Worm (Caenorhabditis elegans) whole organism, early embryonic: ENCODE data around the gene K07F5.17.

Experiments used
- B0310.2 ChIP-seq: sonication (generic microtip); optimal IDR thresholded peaks from 2 replicates; lab custom pipeline; 2016; ENCODE audit warnings: mild to moderate bottlenecking, missing genetic modification characterization, missing compliant biosample characterization
- F13C5.2 ChIP-seq: sonication (generic microtip); optimal IDR thresholded peaks from 2 replicates; lab custom pipeline; 2017; ENCODE audit warnings: mild to moderate bottlenecking, missing genetic modification characterization, inconsistent platforms, missing compliant biosample characterization
- aly-1 ChIP-seq: sonication (generic microtip); optimal IDR thresholded peaks from 2 replicates; lab custom pipeline; 2016; ENCODE audit warnings: missing genetic modification characterization, missing compliant biosample characterization
- ama-1 ChIP-seq: fragments of 150-350 bp; optimal IDR thresholded peaks from 2 replicates; lab custom pipeline; 2014
- ceh-13 ChIP-seq: fragments of 200-800 bp; sonication (Bioruptor generic); optimal IDR thresholded peaks from 2 replicates; lab custom pipeline; 2018; ENCODE audit warnings: mild to moderate bottlenecking, missing genetic modification characterization, missing compliant biosample characterization
- ceh-36 ChIP-seq: sonication (generic microtip); optimal IDR thresholded peaks from 2 replicates; lab custom pipeline; 2016; ENCODE audit warnings: missing genetic modification characterization, inconsistent platforms, missing compliant biosample characterization
- ets-7 ChIP-seq: sonication (generic microtip); optimal IDR thresholded peaks from 2 replicates; lab custom pipeline; 2016; ENCODE audit warnings: missing genotype, missing genetic modification characterization, missing compliant biosample characterization
- flt-1 ChIP-seq: fragments of 200-800 bp; sonication (Bioruptor generic); IDR thresholded peaks from 2 replicates; pipeline ENCODE4 v1.3.6; 2022; ENCODE audit warnings: missing genetic modification characterization, missing compliant biosample characterization
- hmbx-1 ChIP-seq: sonication (generic microtip); optimal IDR thresholded peaks from 2 replicates; lab custom pipeline; 2016; ENCODE audit warnings: mild to moderate bottlenecking, missing genetic modification characterization, missing compliant biosample characterization
- hmg-4 ChIP-seq: fragments of 200-800 bp; sonication (Bioruptor generic); optimal IDR thresholded peaks from 2 replicates; lab custom pipeline; 2018; ENCODE audit warnings: mild to moderate bottlenecking, missing genetic modification characterization, missing compliant biosample characterization
- hnd-1 ChIP-seq: sonication (generic microtip); optimal IDR thresholded peaks from 2 replicates; lab custom pipeline; 2016; ENCODE audit warnings: missing genetic modification characterization, missing compliant biosample characterization
- pes-1 ChIP-seq: fragments of 200-800 bp; sonication (Bioruptor generic); IDR thresholded peaks from 2 replicates; pipeline ENCODE4 v1.3.6; 2022; ENCODE audit warnings: missing genetic modification reagents, missing genetic modification characterization, missing compliant biosample characterization
- scrt-1 ChIP-seq: fragments of 200-800 bp; sonication (Bioruptor generic); IDR thresholded peaks from 2 replicates; pipeline ENCODE4 v1.3.6; 2022; ENCODE audit warnings: missing genetic modification characterization, missing compliant biosample characterization
- sea-1 ChIP-seq: fragments of 200-800 bp; sonication (Bioruptor generic); conservative IDR thresholded peaks from 2 replicates; pipeline ENCODE4 v1.3.6; 2022; ENCODE audit warnings: missing genetic modification characterization, missing compliant biosample characterization
- tbx-11 ChIP-seq: fragments of 200-800 bp; sonication (Bioruptor generic); IDR thresholded peaks from 2 replicates; pipeline ENCODE4 v1.3.6; 2022; ENCODE audit warnings: missing genetic modification characterization, missing compliant biosample characterization
- tbx-37 ChIP-seq: fragments of 200-800 bp; sonication (Bioruptor generic); conservative IDR thresholded peaks from 2 replicates; pipeline ENCODE4 v1.3.6; 2022; ENCODE audit warnings: missing genetic modification reagents, missing genetic modification characterization, missing compliant biosample characterization
- tra-4 ChIP-seq: sonication (generic microtip); optimal IDR thresholded peaks from 2 replicates; lab custom pipeline; 2017; ENCODE audit warnings: missing genetic modification characterization, missing compliant biosample characterization

K07F5.17 gene

ce11 chrIV:9842071-9842470 is at the start of gene K07F5.17:
TSS of gene K07F5.17 (plus strand) at chrIV:9842371.
- TF ChIP-seq ets-7 (tag; lab: Kevin White, UChicago) (no peak), B0310.2 (tag; lab: Kevin White, UChicago) (no peak), tbx-11 (GFP tag; lab: Robert Waterston, UW) (no peak), flt-1 (GFP tag; lab: Robert Waterston, UW) (no peak), hnd-1 (tag; lab: Kevin White, UChicago) (no peak), sea-1 (GFP tag; lab: Robert Waterston, UW) (no peak), hmg-4 (GFP tag; lab: Kevin White, UChicago) (no peak), tra-4 (no peak), aly-1 (tag; lab: Kevin White, UChicago) (no peak), pes-1 (no peak), F13C5.2 (no peak), tbx-37 (no peak), ceh-13 (GFP tag; lab: Kevin White, UChicago) (no peak), scrt-1 (GFP tag; lab: Robert Waterston, UW) (no peak), ama-1 (lab: Kevin White, UChicago) (no peak)

ce11 chrIV:9795250-9795649 is 46.9 kb upstream of the K07F5.17 start:
- TF ChIP-seq ceh-13 (GFP tag; lab: Kevin White, UChicago) = no peak
- no peak for TF ChIP-seq B0310.2 (tag; lab: Kevin White, UChicago)
- no peak for TF ChIP-seq flt-1 (GFP tag; lab: Robert Waterston, UW)
- no peak for TF ChIP-seq ets-7 (tag; lab: Kevin White, UChicago)
- no peak for TF ChIP-seq ama-1 (lab: Kevin White, UChicago)
- TF ChIP-seq tbx-37 = no peak
- TF ChIP-seq F13C5.2 = no peak
- no peak for TF ChIP-seq hmg-4 (GFP tag; lab: Kevin White, UChicago)
- no peak for TF ChIP-seq hnd-1 (tag; lab: Kevin White, UChicago)
- TF ChIP-seq hmbx-1 = no peak
- TF ChIP-seq ceh-36 = no peak
- no peak for TF ChIP-seq aly-1 (tag; lab: Kevin White, UChicago)
- TF ChIP-seq scrt-1 (GFP tag; lab: Robert Waterston, UW) = no peak
- TF ChIP-seq pes-1 = no peak
- TF ChIP-seq tra-4 = no peak

- TF ChIP-seq ets-7 (tag; lab: Kevin White, UChicago) = no peak
These were observed 45.7 kb upstream of the K07F5.17 start, which contains the start of gene pis-1 for ce11 chrIV:9796494-9796893. TSS of gene pis-1 (minus strand) at chrIV:9796594.

ce11 chrIV:9797304-9798003 is 44.7 kb upstream of the K07F5.17 start, which contains the start of gene T13F2.2:
TSS of gene T13F2.2 (minus strand) at chrIV:9797354.
- no peak for TF ChIP-seq flt-1 (GFP tag; lab: Robert Waterston, UW)
- no peak for TF ChIP-seq hnd-1 (tag; lab: Kevin White, UChicago)
- TF ChIP-seq ama-1 (lab: Kevin White, UChicago) = no peak
- no peak for TF ChIP-seq hmbx-1
- TF ChIP-seq F13C5.2 = no peak
- no peak for TF ChIP-seq B0310.2 (tag; lab: Kevin White, UChicago)
- TF ChIP-seq ets-7 (tag; lab: Kevin White, UChicago) = no peak
- no peak for TF ChIP-seq ceh-36
- TF ChIP-seq ceh-13 (GFP tag; lab: Kevin White, UChicago) = no peak
- no peak for TF ChIP-seq tbx-11 (GFP tag; lab: Robert Waterston, UW)
- no peak for TF ChIP-seq aly-1 (tag; lab: Kevin White, UChicago)
- TF ChIP-seq tra-4 = no peak
- no peak for TF ChIP-seq hmg-4 (GFP tag; lab: Kevin White, UChicago)
- no peak for TF ChIP-seq pes-1

ce11 chrIV:9798307-9798706 is 43.9 kb upstream of the K07F5.17 start:
- TF ChIP-seq ama-1 (lab: Kevin White, UChicago) = no peak
- no peak for TF ChIP-seq hmg-4 (GFP tag; lab: Kevin White, UChicago)
- TF ChIP-seq ceh-36 = no peak
- no peak for TF ChIP-seq scrt-1 (GFP tag; lab: Robert Waterston, UW)
- no peak for TF ChIP-seq hmbx-1
- TF ChIP-seq ceh-13 (GFP tag; lab: Kevin White, UChicago) = no peak
- no peak for TF ChIP-seq tra-4
- TF ChIP-seq tbx-11 (GFP tag; lab: Robert Waterston, UW) = no peak
- no peak for TF ChIP-seq flt-1 (GFP tag; lab: Robert Waterston, UW)
- no peak for TF ChIP-seq pes-1
- TF ChIP-seq aly-1 (tag; lab: Kevin White, UChicago) = no peak
- TF ChIP-seq hnd-1 (tag; lab: Kevin White, UChicago) = no peak
- no peak for TF ChIP-seq F13C5.2
- TF ChIP-seq tbx-37 = no peak
- TF ChIP-seq ets-7 (tag; lab: Kevin White, UChicago) = no peak
- no peak for TF ChIP-seq sea-1 (GFP tag; lab: Robert Waterston, UW)
- no peak for TF ChIP-seq B0310.2 (tag; lab: Kevin White, UChicago)

ce11 chrIV:9799129-9799528 is 43.0 kb upstream of the K07F5.17 start, which contains the start of gene fat-4:
TSS of gene fat-4 (plus strand) at chrIV:9799429.
- no peak for TF ChIP-seq scrt-1 (GFP tag; lab: Robert Waterston, UW)
- no peak for TF ChIP-seq hnd-1 (tag; lab: Kevin White, UChicago)
- no peak for TF ChIP-seq tbx-37
- no peak for TF ChIP-seq F13C5.2
- TF ChIP-seq B0310.2 (tag; lab: Kevin White, UChicago) = no peak
- TF ChIP-seq hmbx-1 = no peak
- TF ChIP-seq hmg-4 (GFP tag; lab: Kevin White, UChicago) = no peak
- no peak for TF ChIP-seq flt-1 (GFP tag; lab: Robert Waterston, UW)
- TF ChIP-seq pes-1 = no peak
- no peak for TF ChIP-seq ama-1 (lab: Kevin White, UChicago)
- no peak for TF ChIP-seq aly-1 (tag; lab: Kevin White, UChicago)
- TF ChIP-seq ceh-36 = no peak
- no peak for TF ChIP-seq ets-7 (tag; lab: Kevin White, UChicago)
- TF ChIP-seq tbx-11 (GFP tag; lab: Robert Waterston, UW) = no peak
- no peak for TF ChIP-seq ceh-13 (GFP tag; lab: Kevin White, UChicago)

ce11 chrIV:9799664-9800063 is 42.5 kb upstream of the K07F5.17 start:
- TF ChIP-seq hmbx-1 = no peak
- no peak for TF ChIP-seq tra-4
- no peak for TF ChIP-seq tbx-37
- TF ChIP-seq tbx-11 (GFP tag; lab: Robert Waterston, UW) = no peak
